Worm (Caenorhabditis elegans) whole organism, L3 larva: ENCODE results near the gene T19H12.12.

Source experiments
- ZK546.5 ChIP-seq: sonication (generic microtip); optimal IDR thresholded peaks from 2 replicates; lab custom pipeline; 2017; ENCODE audit warnings: missing biosample characterization, missing genetic modification characterization
- ama-1 ChIP-seq: fragments of 150-350 bp; optimal IDR thresholded peaks from 2 replicates; lab custom pipeline; 2018
- ceh-28 ChIP-seq: fragments of 150-350 bp; optimal IDR thresholded peaks from 2 replicates; lab custom pipeline; 2014; ENCODE audit warnings: missing biosample characterization, missing genetic modification reagents, missing genetic modification characterization
- ceh-82 ChIP-seq: fragments of 150-350 bp; optimal IDR thresholded peaks from 2 replicates; lab custom pipeline; 2014; ENCODE audit warnings: missing biosample characterization, missing genetic modification characterization
- ceh-9 ChIP-seq: sonication (generic microtip); optimal IDR thresholded peaks from 2 replicates; lab custom pipeline; 2018; ENCODE audit warnings: missing biosample characterization, missing genetic modification characterization
- daf-12 ChIP-seq: fragments of 150-350 bp; optimal IDR thresholded peaks from 2 replicates; lab custom pipeline; 2014; ENCODE audit warnings: missing biosample characterization, missing genetic modification reagents, missing genetic modification characterization
- egl-27 ChIP-seq: sonication (generic microtip); optimal IDR thresholded peaks from 4 replicates; lab custom pipeline; 2017; ENCODE audit warnings: missing biosample characterization, missing genetic modification reagents, missing genetic modification characterization
- egl-5 ChIP-seq: fragments of 150-350 bp; optimal IDR thresholded peaks from 2 replicates; lab custom pipeline; 2017; ENCODE audit warnings: missing biosample characterization, missing genetic modification reagents, missing genetic modification characterization, inconsistent platforms
- elt-1 ChIP-seq: fragments of 150-350 bp; optimal IDR thresholded peaks from 2 replicates; lab custom pipeline; 2014; ENCODE audit warnings: missing biosample characterization, missing genetic modification characterization
- fos-1 ChIP-seq: fragments of 150-350 bp; optimal IDR thresholded peaks from 2 replicates; lab custom pipeline; 2014; ENCODE audit warnings: missing biosample characterization, missing genetic modification characterization
- hmg-11 ChIP-seq: sonication (generic microtip); optimal IDR thresholded peaks from 2 replicates; lab custom pipeline; 2016; ENCODE audit warnings: missing genetic modification characterization, missing compliant biosample characterization
- jun-1 ChIP-seq: fragments of 150-350 bp; optimal IDR thresholded peaks from 2 replicates; lab custom pipeline; 2014; ENCODE audit warnings: missing biosample characterization, missing genetic modification reagents, missing genetic modification characterization
- lin-15B ChIP-seq: fragments of 150-350 bp; optimal IDR thresholded peaks from 2 replicates; lab custom pipeline; 2014; ENCODE audit warnings: missing biosample characterization, missing genetic modification characterization
- lin-39 ChIP-seq: fragments of 150-350 bp; optimal IDR thresholded peaks from 2 replicates; lab custom pipeline; 2018; ENCODE audit warnings: missing biosample characterization, missing genetic modification reagents, missing genetic modification characterization
- lsy-12 ChIP-seq: sonication (generic microtip); optimal IDR thresholded peaks from 2 replicates; lab custom pipeline; 2016; ENCODE audit warnings: mild to moderate bottlenecking, missing genetic modification characterization, missing compliant biosample characterization
- mdl-1 ChIP-seq: fragments of 150-350 bp; optimal IDR thresholded peaks from 2 replicates; lab custom pipeline; 2014; ENCODE audit warnings: missing biosample characterization, missing genetic modification characterization
- mml-1 ChIP-seq: fragments of 150-350 bp; sonication (generic microtip); optimal IDR thresholded peaks from 3 replicates; lab custom pipeline; 2014; ENCODE audit warnings: missing biosample characterization, missing genetic modification characterization
- nfya-1 ChIP-seq: sonication (generic microtip); optimal IDR thresholded peaks from 2 replicates; lab custom pipeline; 2017; ENCODE audit warnings: missing genetic modification characterization, mild to moderate bottlenecking, missing compliant biosample characterization, antibody characterized with exemption, moderate library complexity; ENCODE audit not compliant: insufficient read depth
- nhr-11 ChIP-seq: fragments of 150-350 bp; optimal IDR thresholded peaks from 2 replicates; lab custom pipeline; 2014; ENCODE audit warnings: missing biosample characterization, missing genetic modification characterization
- nhr-12 ChIP-seq: fragments of 150-350 bp; optimal IDR thresholded peaks from 2 replicates; lab custom pipeline; 2014; ENCODE audit warnings: missing biosample characterization, missing genetic modification characterization
- nhr-23 ChIP-seq: fragments of 150-350 bp; optimal IDR thresholded peaks from 2 replicates; lab custom pipeline; 2014; ENCODE audit warnings: missing biosample characterization, missing genetic modification reagents, missing genetic modification characterization
- nhr-237 ChIP-seq: fragments of 150-350 bp; optimal IDR thresholded peaks from 2 replicates; lab custom pipeline; 2014; ENCODE audit warnings: missing biosample characterization, missing genetic modification characterization
- nhr-25 ChIP-seq: sonication (generic microtip); optimal IDR thresholded peaks from 2 replicates; lab custom pipeline; 2017; ENCODE audit warnings: missing biosample characterization, missing genetic modification characterization
- nhr-28 ChIP-seq: fragments of 150-350 bp; optimal IDR thresholded peaks from 2 replicates; lab custom pipeline; 2014; ENCODE audit warnings: missing biosample characterization, missing genetic modification characterization
- nhr-43 ChIP-seq: sonication (generic microtip); optimal IDR thresholded peaks from 2 replicates; lab custom pipeline; 2016; ENCODE audit warnings: mild to moderate bottlenecking, missing genetic modification characterization, missing compliant biosample characterization; ENCODE audit not compliant: poor library complexity, severe bottlenecking
- nhr-67 ChIP-seq: fragments of 150-350 bp; optimal IDR thresholded peaks from 2 replicates; lab custom pipeline; 2014; ENCODE audit warnings: missing biosample characterization, missing genetic modification characterization
- nhr-76 ChIP-seq: fragments of 150-350 bp; sonication (generic microtip); optimal IDR thresholded peaks from 5 replicates; lab custom pipeline; 2014; ENCODE audit warnings: missing biosample characterization, missing genetic modification characterization
- nhr-77 ChIP-seq: fragments of 150-350 bp; optimal IDR thresholded peaks from 2 replicates; lab custom pipeline; 2014; ENCODE audit warnings: missing biosample characterization, missing genetic modification characterization
- pha-4 ChIP-seq: fragments of 150-350 bp; optimal IDR thresholded peaks from 2 replicates; lab custom pipeline; 2014; ENCODE audit warnings: missing biosample characterization, missing genetic modification reagents, missing genetic modification characterization
- skn-1 ChIP-seq: fragments of 150-350 bp; optimal IDR thresholded peaks from 2 replicates; lab custom pipeline; 2014; ENCODE audit warnings: missing biosample characterization, missing genetic modification characterization
- snpc-4 ChIP-seq: fragments of 150-350 bp; optimal IDR thresholded peaks from 2 replicates; lab custom pipeline; 2014; ENCODE audit warnings: missing biosample characterization, missing genetic modification characterization
- unc-39 ChIP-seq: sonication (generic microtip); optimal IDR thresholded peaks from 4 replicates; lab custom pipeline; 2017; ENCODE audit warnings: missing biosample characterization, missing genetic modification characterization
- unc-62 ChIP-seq: fragments of 150-350 bp; sonication (generic microtip); optimal IDR thresholded peaks from 4 replicates; lab custom pipeline; 2014; ENCODE audit warnings: missing biosample characterization, missing genetic modification reagents, missing genetic modification characterization
- zag-1 ChIP-seq: fragments of 150-350 bp; optimal IDR thresholded peaks from 2 replicates; lab custom pipeline; 2014; ENCODE audit warnings: missing biosample characterization, missing genetic modification characterization
- ztf-11 ChIP-seq: fragments of 150-350 bp; optimal IDR thresholded peaks from 2 replicates; lab custom pipeline; 2014; ENCODE audit warnings: missing biosample characterization, missing genetic modification characterization
- ztf-4 ChIP-seq: fragments of 150-350 bp; optimal IDR thresholded peaks from 2 replicates; lab custom pipeline; 2014; ENCODE audit warnings: missing biosample characterization, missing genetic modification characterization

T19H12.12 gene

ce11 chrV:4926371-4926770 lies 41.8 kb downstream of the T19H12.12 start, which contains the start of gene srh-21:
TSS of gene srh-21 (plus strand) at chrV:4926671.
- TF ChIP-seq fos-1 (tag; lab: Kevin White, UChicago), result no peak
- TF ChIP-seq nhr-43 (tag; lab: Kevin White, UChicago), result no peak
- TF ChIP-seq elt-1 (tag; lab: Kevin White, UChicago), result no peak
- TF ChIP-seq nhr-67, result no peak
- TF ChIP-seq unc-62, result no peak
- no peak for TF ChIP-seq nhr-25 (tag; lab: Kevin White, UChicago)
- TF ChIP-seq nhr-28 (tag; lab: Kevin White, UChicago), result no peak
- TF ChIP-seq egl-5, result no peak
- TF ChIP-seq skn-1 (tag; lab: Kevin White, UChicago), result no peak
- TF ChIP-seq snpc-4, result no peak
- no peak for TF ChIP-seq mml-1 (tag; lab: Kevin White, UChicago)

- TF ChIP-seq nhr-12 (tag; lab: Kevin White, UChicago), result no peak
- no peak for TF ChIP-seq nhr-237 (tag; lab: Kevin White, UChicago)
- TF ChIP-seq ama-1 (lab: Kevin White, UChicago), result no peak
- no peak for TF ChIP-seq lin-39
- TF ChIP-seq ceh-9 (tag; lab: Kevin White, UChicago), result no peak
- TF ChIP-seq fos-1 (tag; lab: Kevin White, UChicago), result no peak
- no peak for TF ChIP-seq unc-39 (tag; lab: Kevin White, UChicago)
- no peak for TF ChIP-seq hmg-11 (tag; lab: Kevin White, UChicago)
- no peak for TF ChIP-seq mdl-1 (tag; lab: Kevin White, UChicago)
- TF ChIP-seq nfya-1 (tag; lab: Kevin White, UChicago), result no peak
- TF ChIP-seq egl-5, result no peak
- no peak for TF ChIP-seq skn-1 (tag; lab: Kevin White, UChicago)
- no peak for TF ChIP-seq nhr-43 (tag; lab: Kevin White, UChicago)
- TF ChIP-seq nhr-25 (tag; lab: Kevin White, UChicago), result no peak
- TF ChIP-seq lsy-12, result no peak
Observed at ce11 chrV:4929842-4930241, 45.3 kb downstream of the T19H12.12 start, which contains the start of gene str-205. TSS of gene str-205 (minus strand) at chrV:4929942.

- TF ChIP-seq nfya-1 (tag; lab: Kevin White, UChicago) (no peak), ama-1 (lab: Kevin White, UChicago) (no peak), pha-4 (tag; lab: Kevin White, UChicago) (no peak), nhr-76 (tag; lab: Kevin White, UChicago) (no peak), ceh-9 (tag; lab: Kevin White, UChicago) (no peak), ZK546.5 (tag; lab: Kevin White, UChicago) (no peak), nhr-23 (tag; lab: Kevin White, UChicago) (no peak), unc-62 (no peak)
Observed at ce11 chrV:4932814-4933213, 48.2 kb downstream of the T19H12.12 start, which contains the start of gene C02E7.10. TSS of gene C02E7.10 (minus strand) at chrV:4933045.

ce11 chrV:4933268-4933667 lies 48.7 kb downstream of the T19H12.12 start:
- no peak for TF ChIP-seq ceh-9 (tag; lab: Kevin White, UChicago)
- TF ChIP-seq lin-39, result no peak
- TF ChIP-seq nhr-11, result no peak
- no peak for TF ChIP-seq jun-1 (tag; lab: Kevin White, UChicago)
- no peak for TF ChIP-seq egl-27 (tag; lab: Kevin White, UChicago)
- TF ChIP-seq ceh-82 (tag; lab: Kevin White, UChicago), result no peak
- no peak for TF ChIP-seq hmg-11 (tag; lab: Kevin White, UChicago)
- no peak for TF ChIP-seq nhr-43 (tag; lab: Kevin White, UChicago)
- TF ChIP-seq elt-1 (tag; lab: Kevin White, UChicago), result no peak
- TF ChIP-seq mdl-1 (tag; lab: Kevin White, UChicago), result no peak
- TF ChIP-seq ztf-4 (tag; lab: Kevin White, UChicago), result no peak
- no peak for TF ChIP-seq unc-39 (tag; lab: Kevin White, UChicago)
- no peak for TF ChIP-seq zag-1 (tag; lab: Kevin White, UChicago)

ce11 chrV:4934406-4934805 lies 49.8 kb downstream of the T19H12.12 start, which contains the start of gene catp-2:
TSS of gene catp-2 (plus strand) at chrV:4934706.
- no peak for TF ChIP-seq pha-4 (tag; lab: Kevin White, UChicago)
- TF ChIP-seq hmg-11 (tag; lab: Kevin White, UChicago), result no peak
- TF ChIP-seq nhr-43 (tag; lab: Kevin White, UChicago), result no peak
- TF ChIP-seq lin-15B, result no peak
- TF ChIP-seq nhr-11, result no peak
- no peak for TF ChIP-seq daf-12 (tag; lab: Kevin White, UChicago)
- no peak for TF ChIP-seq nhr-77 (tag; lab: Kevin White, UChicago)
- no peak for TF ChIP-seq ztf-4 (tag; lab: Kevin White, UChicago)
- TF ChIP-seq nhr-28 (tag; lab: Kevin White, UChicago), result no peak
- no peak for TF ChIP-seq ceh-82 (tag; lab: Kevin White, UChicago)
- no peak for TF ChIP-seq ztf-11
- no peak for TF ChIP-seq ceh-28 (tag; lab: Kevin White, UChicago)
